Worm (Caenorhabditis elegans): ENCODE results near the gene F54D1.6.

DNA sequence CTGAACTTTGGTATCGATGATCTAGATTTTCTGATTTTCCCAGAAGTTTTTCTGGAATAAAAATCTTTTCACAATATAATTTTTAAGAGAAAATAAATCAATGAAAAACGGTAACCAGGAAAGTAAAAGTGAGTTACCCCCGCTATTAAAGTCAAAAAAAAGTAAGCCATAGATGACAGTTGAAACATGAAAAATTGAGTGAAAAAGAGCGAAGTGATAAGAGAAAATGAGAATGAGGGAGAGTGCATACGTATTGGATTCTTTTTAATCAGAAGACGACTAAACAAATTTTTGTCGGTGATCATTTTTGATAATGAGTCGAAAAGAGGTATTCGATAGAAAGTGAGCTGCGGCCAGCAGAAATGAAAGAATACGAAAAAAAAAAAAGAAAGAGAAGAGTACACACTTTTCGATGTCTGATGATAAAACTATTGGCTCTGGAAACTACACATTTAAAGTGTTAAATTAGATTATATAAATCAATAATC is 28.1 kb upstream of the F54D1.6 start, which contains the start of gene gtl-1:
- no peak for TF ChIP-seq zip-4 (GFP tag; optimal IDR thresholded peaks at IDR 0.05)
- no peak for TF ChIP-seq lir-3 (tag; optimal IDR thresholded peaks at IDR 0.05; ENCODE audit: poor library complexity)
- TF ChIP-seq snpc-4 (tag; optimal IDR thresholded peaks at IDR 0.05), result no peak
- TF ChIP-seq nhr-77 (tag; optimal IDR thresholded peaks at IDR 0.05), result no peak
- TF ChIP-seq mdl-1 (tag; optimal IDR thresholded peaks at IDR 0.05), result no peak
- TF ChIP-seq grh-1 (GFP tag; IDR thresholded peaks at IDR 0.05), result no peak
- no peak for TF ChIP-seq ceh-90 (tag; optimal IDR thresholded peaks at IDR 0.05)

Data from whole organism, L1 larva.